Fruit fly (Drosophila melanogaster) whole organism, embryonic: Measurements from ENCODE around the gene RapGAP1.

Experiments
- Awh ChIP-seq: fragments of 200-800 bp; sonication (Bioruptor generic); IDR thresholded peaks from 2 replicates; pipeline ENCODE4, ENCODE4 v1.3.6; 2022; ENCODE audit warnings: missing biosample characterization, missing genetic modification characterization
- B-H1 ChIP-seq: fragments of 200-800 bp; sonication (Bioruptor generic); IDR thresholded peaks from 3 replicates; pipeline ENCODE4 v1.3.6; 2022; ENCODE audit warnings: missing biosample characterization, missing genetic modification characterization
- CG1024 ChIP-seq: fragments of 200-800 bp; sonication (Bioruptor generic); IDR thresholded peaks from 2 replicates; pipeline ENCODE4 v1.3.6; 2022; ENCODE audit warnings: missing biosample characterization, missing genetic modification characterization
- CG10267 ChIP-seq: fragments of 200-800 bp; sonication (Bioruptor generic); optimal IDR thresholded peaks from 2 replicates; lab custom pipeline; 2018; ENCODE audit warnings: missing biosample characterization, mild to moderate bottlenecking, missing genetic modification characterization, moderate library complexity
- CG10366 ChIP-seq: fragments of 200-800 bp; sonication (Bioruptor generic); IDR thresholded peaks from 2 replicates; pipeline ENCODE4 v1.3.6; 2022; ENCODE audit warnings: missing biosample characterization, missing genetic modification characterization
- CG11504 ChIP-seq: fragments of 200-800 bp; sonication (Bioruptor generic); optimal IDR thresholded peaks from 3 replicates; lab custom pipeline; 2019; ENCODE audit warnings: missing biosample characterization, mild to moderate bottlenecking, missing genetic modification characterization, moderate library complexity
- CG12769 ChIP-seq: fragments of 200-800 bp; sonication (Bioruptor generic); optimal IDR thresholded peaks from 2 replicates; lab custom pipeline; 2019; ENCODE audit warnings: missing biosample characterization, mild to moderate bottlenecking, missing genetic modification characterization, moderate library complexity
- CG13424 ChIP-seq: fragments of 200-800 bp; sonication (Bioruptor generic); optimal IDR thresholded peaks from 2 replicates; lab custom pipeline; 2019; ENCODE audit warnings: missing biosample characterization, mild to moderate bottlenecking, missing genetic modification characterization, moderate library complexity
- CG13894 ChIP-seq: fragments of 200-800 bp; sonication (Bioruptor generic); optimal IDR thresholded peaks from 3 replicates; lab custom pipeline; 2018; ENCODE audit warnings: missing biosample characterization, mild to moderate bottlenecking, missing genetic modification characterization, moderate library complexity
- CG14050 ChIP-seq: fragments of 200-800 bp; sonication (Bioruptor generic); IDR thresholded peaks from 3 replicates; pipeline ENCODE4 v1.3.6; 2022; ENCODE audit warnings: missing biosample characterization, missing genetic modification characterization
- CG14710 ChIP-seq: fragments of 200-800 bp; sonication (Bioruptor generic); optimal IDR thresholded peaks from 3 replicates; lab custom pipeline; 2019; ENCODE audit warnings: missing biosample characterization, mild to moderate bottlenecking, missing genetic modification characterization, moderate library complexity
- CG15601 ChIP-seq: fragments of 200-800 bp; sonication (Bioruptor generic); optimal IDR thresholded peaks from 3 replicates; lab custom pipeline; 2019; ENCODE audit warnings: missing biosample characterization, mild to moderate bottlenecking, missing genetic modification characterization, moderate library complexity
- CG1603 ChIP-seq: fragments of 200-800 bp; sonication (Bioruptor generic); optimal IDR thresholded peaks from 2 replicates; lab custom pipeline; 2019; ENCODE audit warnings: missing biosample characterization, mild to moderate bottlenecking, missing genetic modification characterization, moderate library complexity
- CG17359 ChIP-seq: fragments of 200-800 bp; sonication (Bioruptor generic); optimal IDR thresholded peaks from 3 replicates; lab custom pipeline; 2018; ENCODE audit warnings: missing biosample characterization, mild to moderate bottlenecking, missing genetic modification characterization, moderate library complexity
- CG17385 ChIP-seq: fragments of 200-800 bp; sonication (Bioruptor generic); optimal IDR thresholded peaks from 3 replicates; lab custom pipeline; 2018; ENCODE audit warnings: missing biosample characterization, mild to moderate bottlenecking, missing genetic modification characterization
- CG17829 ChIP-seq: fragments of 200-800 bp; optimal IDR thresholded peaks from 2 replicates; lab custom pipeline; 2019; ENCODE audit warnings: missing biosample characterization, mild to moderate bottlenecking, missing genetic modification characterization, moderate library complexity
- CG32532 ChIP-seq: fragments of 200-800 bp; sonication (Bioruptor generic); IDR thresholded peaks from 2 replicates; pipeline ENCODE4 v1.3.6; 2022; ENCODE audit warnings: missing biosample characterization, missing genetic modification characterization
- CG3281 ChIP-seq: fragments of 200-800 bp; sonication (Bioruptor generic); optimal IDR thresholded peaks from 3 replicates; lab custom pipeline; 2017; ENCODE audit warnings: missing biosample characterization, mild to moderate bottlenecking, missing genetic modification characterization
- CG4730 ChIP-seq: fragments of 200-800 bp; sonication (Bioruptor generic); IDR thresholded peaks from 2 replicates; pipeline ENCODE4 v1.3.6; 2022; ENCODE audit warnings: missing biosample characterization, missing genetic modification characterization
- CG5180 ChIP-seq: fragments of 200-800 bp; sonication (Bioruptor generic); optimal IDR thresholded peaks from 3 replicates; lab custom pipeline; 2017; ENCODE audit warnings: missing biosample characterization, missing genetic modification characterization, mild to moderate bottlenecking, moderate library complexity, missing genetic modification reagents
- CG7271 ChIP-seq: fragments of 200-800 bp; sonication (Bioruptor generic); optimal IDR thresholded peaks from 2 replicates; lab custom pipeline; 2018; ENCODE audit warnings: missing biosample characterization, mild to moderate bottlenecking, missing genetic modification characterization, moderate library complexity
- CG8089 ChIP-seq: fragments of 200-800 bp; sonication (Bioruptor generic); optimal IDR thresholded peaks from 3 replicates; lab custom pipeline; 2016; ENCODE audit warnings: missing biosample characterization, missing genetic modification characterization
- CG8388 ChIP-seq: fragments of 200-800 bp; sonication (Bioruptor generic); optimal IDR thresholded peaks from 2 replicates; lab custom pipeline; 2019; ENCODE audit warnings: missing biosample characterization, mild to moderate bottlenecking, missing genetic modification characterization, moderate library complexity
- CG8924 ChIP-seq: fragments of 200-800 bp; optimal IDR thresholded peaks from 3 replicates; lab custom pipeline; 2019; ENCODE audit warnings: missing biosample characterization, mild to moderate bottlenecking, missing genetic modification characterization, moderate library complexity
- CG9215 ChIP-seq: fragments of 200-800 bp; sonication (Bioruptor generic); IDR thresholded peaks from 2 replicates; pipeline ENCODE4 v1.3.6; 2022; ENCODE audit warnings: missing biosample characterization, missing genetic modification characterization
- Fer1 ChIP-seq: fragments of 200-800 bp; sonication (Bioruptor generic); optimal IDR thresholded peaks from 2 replicates; lab custom pipeline; 2017; ENCODE audit warnings: missing biosample characterization, mild to moderate bottlenecking, missing genetic modification characterization
- HmgZ ChIP-seq: fragments of 200-800 bp; sonication (Bioruptor generic); optimal IDR thresholded peaks from 2 replicates; lab custom pipeline; 2018; ENCODE audit warnings: missing biosample characterization, mild to moderate bottlenecking, missing genetic modification characterization
- Hr3 ChIP-seq: fragments of 200-800 bp; sonication (Bioruptor generic); optimal IDR thresholded peaks from 3 replicates; lab custom pipeline; 2016; ENCODE audit warnings: missing biosample characterization, missing genetic modification characterization
- Hr51 ChIP-seq, 2 experiments: fragments of 200-800 bp; sonication (Bioruptor generic); optimal IDR thresholded peaks; 2 replicates in 1 of 2; 3 replicates in 1 of 2; lab custom pipeline; 2016 to 2018; ENCODE audit warnings: missing biosample characterization in 2 of 2, missing genetic modification characterization in 2 of 2, mild to moderate bottlenecking in 1 of 2, moderate library complexity in 1 of 2
- Med ChIP-seq: fragments of 200-800 bp; sonication (Bioruptor generic); peaks from one replicate; lab custom pipeline; 2016; ENCODE audit warnings: missing biosample characterization, missing genetic modification characterization, mild to moderate bottlenecking, inconsistent platforms, moderate library complexity
- Meics ChIP-seq: fragments of 200-800 bp; sonication (Bioruptor generic); optimal IDR thresholded peaks from 2 replicates; lab custom pipeline; 2017; ENCODE audit warnings: missing biosample characterization, mild to moderate bottlenecking, missing genetic modification characterization
- Mes4 ChIP-seq: fragments of 200-800 bp; sonication (Bioruptor generic); optimal IDR thresholded peaks from 2 replicates; lab custom pipeline; 2016; ENCODE audit warnings: missing biosample characterization, missing genetic modification characterization
- Xrp1 ChIP-seq: fragments of 200-800 bp; sonication (Bioruptor generic); IDR thresholded peaks from 2 replicates; pipeline ENCODE4 v1.3.6; 2022; ENCODE audit warnings: missing biosample characterization, missing genetic modification characterization
- ase ChIP-seq: fragments of 200-800 bp; sonication (Bioruptor generic); IDR thresholded peaks from 3 replicates; pipeline ENCODE4 v1.3.6; 2022; ENCODE audit warnings: missing biosample characterization, missing genetic modification characterization
- croc ChIP-seq: fragments of 200-800 bp; sonication (Bioruptor generic); conservative IDR thresholded peaks from 3 replicates; pipeline ENCODE4 v1.3.6; 2022; ENCODE audit warnings: missing biosample characterization, missing genetic modification characterization
- cwo ChIP-seq: fragments of 200-800 bp; sonication (Bioruptor generic); optimal IDR thresholded peaks from 3 replicates; lab custom pipeline; 2017; ENCODE audit warnings: missing biosample characterization, missing genetic modification characterization, mild to moderate bottlenecking, moderate library complexity, missing genetic modification reagents
- dmrt11E ChIP-seq: fragments of 200-800 bp; sonication (Bioruptor generic); optimal IDR thresholded peaks from 3 replicates; lab custom pipeline; 2018; ENCODE audit warnings: missing biosample characterization, mild to moderate bottlenecking, missing genetic modification characterization, moderate library complexity
- dpn ChIP-seq, 2 experiments: fragments of 200-800 bp; sonication (Bioruptor generic); optimal IDR thresholded peaks; 3 replicates each; lab custom pipeline; 2016; ENCODE audit warnings: missing biosample characterization in 2 of 2, missing genetic modification characterization in 2 of 2
- fru ChIP-seq: fragments of >200 bp; optimal IDR thresholded peaks from 2 replicates; lab custom pipeline; 2017
- gsb ChIP-seq: fragments of 200-800 bp; sonication (Bioruptor generic); IDR thresholded peaks from 2 replicates; pipeline ENCODE4 v1.3.6; 2022; ENCODE audit warnings: missing biosample characterization, missing genetic modification characterization
- ind ChIP-seq: fragments of 200-800 bp; sonication (Bioruptor generic); optimal IDR thresholded peaks from 3 replicates; lab custom pipeline; 2016; ENCODE audit warnings: missing biosample characterization, missing genetic modification characterization
- klu ChIP-seq: fragments of 200-800 bp; sonication (Bioruptor generic); IDR thresholded peaks from 2 replicates; pipeline ENCODE4 v1.3.6; 2022; ENCODE audit warnings: missing biosample characterization, missing genetic modification characterization
- mld ChIP-seq: fragments of 200-800 bp; sonication (Bioruptor generic); IDR thresholded peaks from 3 replicates; pipeline ENCODE4 v1.3.6; 2022; ENCODE audit warnings: missing biosample characterization, missing genetic modification characterization; ENCODE audit not compliant: partially characterized antibody
- salm ChIP-seq: fragments of 200-800 bp; sonication (Bioruptor generic); optimal IDR thresholded peaks from 2 replicates; lab custom pipeline; 2018; ENCODE audit warnings: missing biosample characterization, mild to moderate bottlenecking, missing genetic modification characterization
- scrt ChIP-seq: fragments of 200-800 bp; sonication (Bioruptor generic); optimal IDR thresholded peaks from 2 replicates; lab custom pipeline; 2018; ENCODE audit warnings: missing biosample characterization, mild to moderate bottlenecking, missing genetic modification characterization, moderate library complexity
- ssp ChIP-seq: fragments of 200-800 bp; sonication (Bioruptor generic); IDR thresholded peaks from 2 replicates; pipeline ENCODE4 v1.3.6; 2022; ENCODE audit warnings: missing biosample characterization, missing genetic modification characterization
- stc ChIP-seq: fragments of 200-800 bp; sonication (Bioruptor generic); IDR thresholded peaks from 2 replicates; pipeline ENCODE4 v1.3.6; 2022; ENCODE audit warnings: missing biosample characterization, missing genetic modification characterization
- tap ChIP-seq: fragments of 200-800 bp; optimal IDR thresholded peaks from 3 replicates; lab custom pipeline; 2019; ENCODE audit warnings: missing biosample characterization, mild to moderate bottlenecking, missing genetic modification characterization, moderate library complexity
- ttk ChIP-seq: fragments of 200-800 bp; sonication (Bioruptor generic); IDR thresholded peaks from 2 replicates; pipeline ENCODE4 v2.1.2; 2022; ENCODE audit warnings: missing biosample characterization, missing genetic modification characterization

The RapGAP1 gene

DNA sequence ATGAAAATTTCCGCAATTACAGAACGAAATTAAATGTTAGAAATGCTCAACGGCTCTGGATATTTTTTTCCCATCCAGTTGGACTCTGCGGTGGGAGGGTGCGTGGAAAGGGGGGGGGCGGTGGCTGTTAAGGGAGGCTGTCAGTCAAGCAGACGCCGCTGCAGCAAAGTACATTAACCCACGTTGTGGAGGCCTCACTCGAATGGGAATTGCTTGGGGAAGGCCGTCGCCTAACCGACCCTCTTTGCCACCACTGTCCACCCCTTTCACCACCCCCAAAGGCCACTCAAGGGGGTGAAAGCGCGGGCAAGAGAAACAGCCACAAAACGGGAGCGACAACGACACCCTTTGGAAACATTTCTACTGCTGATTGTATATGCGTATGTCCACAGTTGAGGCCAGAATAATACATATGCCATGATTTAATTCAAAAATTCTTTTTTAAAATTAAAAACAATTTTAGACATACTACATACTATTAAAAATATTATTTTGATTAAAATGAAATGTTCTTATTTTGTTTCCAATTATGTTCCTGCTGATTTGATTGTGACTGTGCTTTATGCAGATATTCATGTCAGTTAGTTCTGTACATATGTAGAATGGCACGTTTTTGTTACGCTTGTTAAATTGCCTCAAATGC, 31.8 kb downstream of the RapGAP1 start (continued):
- TF ChIP-seq CG14050 (GFP tag; lab: Robert Waterston, UW) (0 out of 3 replicates have a peak, but pooled peaks have one; percentile 33), CG5180 (GFP tag; lab: Kevin White, UChicago) (peak; percentile 38), CG17829 (peak; percentile 40), scrt (GFP tag; lab: Kevin White, UChicago) (peak; percentile 17), CG13424 (tag; lab: Kevin White, UChicago) (peak; percentile 62), stc (GFP tag; lab: Robert Waterston, UW) (peak; percentile 66), Med (GFP tag; lab: Kevin White, UChicago) (peak; percentile 65), CG11504 (tag; lab: Kevin White, UChicago) (peak; percentile 49), CG15601 (tag; lab: Kevin White, UChicago) (peak; percentile 55), CG4730 (GFP tag; lab: Robert Waterston, UW) (0 out of 2 replicates have a peak, but pooled peaks have one; percentile 5), CG7271 (tag; lab: Kevin White, UChicago) (no peak), CG17359 (peak; percentile 68), cwo (peak; percentile 50), mld (GFP tag; lab: Robert Waterston, UW) (no peak), ttk (0 out of 2 replicates have a peak, but pooled peaks have one; percentile 36), CG1603 (peak; percentile 21), fru (lab: Kevin White, UChicago) (no peak), CG32532 (GFP tag; lab: Robert Waterston, UW) (peak; percentile 65; the same call in 1 of the 2 replicates), tap (tag; lab: Kevin White, UChicago) (peak; percentile 71), Mes4 (GFP tag; lab: Kevin White, UChicago) (no peak), CG8089 (GFP tag; lab: Kevin White, UChicago) (no peak), dmrt11E (tag; lab: Kevin White, UChicago) (peak; percentile 60), Hr51 (GFP tag; optimal IDR thresholded peaks at IDR 0.05; lab: Kevin White, UChicago) (peak in 1 of 2 experiments; percentile 65), klu (GFP tag; lab: Robert Waterston, UW) (no peak), ind (peak; percentile 27), CG10267 (tag; lab: Kevin White, UChicago) (peak; percentile 65), CG8924 (peak; percentile 73), CG13894 (tag; lab: Kevin White, UChicago) (peak; percentile 53), Meics (GFP tag; lab: Kevin White, UChicago) (peak; percentile 58), CG17385 (GFP tag; lab: Kevin White, UChicago) (peak; percentile 34), CG14710 (tag; lab: Kevin White, UChicago) (peak; percentile 50), Hr3 (peak; percentile 48), CG8388 (GFP tag; lab: Kevin White, UChicago) (peak; percentile 73), Awh (GFP tag; lab: Robert Waterston, UW) (0 out of 2 replicates have a peak, but pooled peaks have one; percentile 46), gsb (no peak), HmgZ (tag; lab: Kevin White, UChicago) (peak; percentile 15), croc (GFP tag; lab: Robert Waterston, UW) (peak; percentile 27; the same call in 2 of the 3 replicates), CG3281 (GFP tag; lab: Kevin White, UChicago) (peak; percentile 36), salm (tag; lab: Kevin White, UChicago) (peak; percentile 34), CG9215 (GFP tag; lab: Robert Waterston, UW) (0 out of 2 replicates have a peak, but pooled peaks have one; percentile 31), CG10366 (GFP tag; lab: Robert Waterston, UW) (peak; percentile 51; the same call in 1 of the 2 replicates), dpn (GFP tag; optimal IDR thresholded peaks at IDR 0.05; lab: Kevin White, UChicago) (peak in 1 of 2 experiments; percentile 49), Xrp1 (GFP tag; lab: Robert Waterston, UW) (peak; percentile 77), ase (GFP tag; lab: Robert Waterston, UW) (0 out of 3 replicates have a peak, but pooled peaks have one; percentile 40), Fer1 (GFP tag; lab: Kevin White, UChicago) (peak; percentile 64), B-H1 (GFP tag; lab: Robert Waterston, UW) (no peak), ssp (no peak), CG1024 (no peak), CG12769 (tag; lab: Kevin White, UChicago) (peak; percentile 42)
